Fruit fly (Drosophila melanogaster) whole organism, wandering third instar larva: ENCODE data around the gene CG3081.

Source experiments
- Abd-B ChIP-seq: fragments of >200 bp; optimal IDR thresholded peaks from 2 replicates; lab custom pipeline; 2017; ENCODE audit warnings: missing biosample characterization, missing genetic modification characterization
- CG32264 ChIP-seq: fragments of 200-800 bp; sonication (Bioruptor generic); optimal IDR thresholded peaks from 2 replicates; lab custom pipeline; 2016; ENCODE audit warnings: missing biosample characterization, missing genetic modification characterization
- CG9705 ChIP-seq: fragments of 200-800 bp; sonication (Bioruptor generic); optimal IDR thresholded peaks from 2 replicates; lab custom pipeline; 2018; ENCODE audit warnings: missing biosample characterization, mild to moderate bottlenecking, missing genetic modification characterization
- CrebA ChIP-seq: fragments of 200-800 bp; sonication (Bioruptor generic); optimal IDR thresholded peaks from 2 replicates; lab custom pipeline; 2016; ENCODE audit warnings: missing biosample characterization, mild to moderate bottlenecking, missing genetic modification characterization, borderline replicate concordance
- Dfd ChIP-seq: fragments of >200 bp; optimal IDR thresholded peaks from 2 replicates; lab custom pipeline; 2017; ENCODE audit warnings: missing biosample characterization, missing genetic modification characterization
- Dif ChIP-seq: fragments of 200-275, 200-300 bp; sonication (Bioruptor generic); optimal IDR thresholded peaks from 2 replicates; lab custom pipeline; 2018; ENCODE audit warnings: missing biosample characterization, missing genetic modification characterization; ENCODE audit not compliant: partially characterized antibody
- GATAd ChIP-seq: sonication (Bioruptor generic); optimal IDR thresholded peaks from 2 replicates; lab custom pipeline; 2016; ENCODE audit warnings: missing biosample characterization, missing genetic modification characterization
- HLH106 ChIP-seq: fragments of 200-800 bp; optimal IDR thresholded peaks from 3 replicates; lab custom pipeline; 2019; ENCODE audit warnings: missing biosample characterization, mild to moderate bottlenecking, missing genetic modification characterization, moderate library complexity
- Hnf4 ChIP-seq: fragments of 200-800 bp; sonication (Bioruptor generic); optimal IDR thresholded peaks from 2 replicates; lab custom pipeline; 2016; ENCODE audit warnings: missing biosample characterization, mild to moderate bottlenecking, missing genetic modification characterization
- Hr78 ChIP-seq: fragments of >200 bp; optimal IDR thresholded peaks from 2 replicates; lab custom pipeline; 2017; ENCODE audit warnings: missing biosample characterization, missing genetic modification characterization
- Hr83 ChIP-seq: fragments of 200-300 bp; sonication (Bioruptor generic); optimal IDR thresholded peaks from 2 replicates; lab custom pipeline; 2016; ENCODE audit warnings: missing biosample characterization, mild to moderate bottlenecking, missing genetic modification characterization, moderate library complexity; ENCODE audit not compliant: poor library complexity, severe bottlenecking
- Jra ChIP-seq: sonication (Bioruptor generic); optimal IDR thresholded peaks from 2 replicates; lab custom pipeline; 2016; ENCODE audit warnings: missing biosample characterization, missing genetic modification characterization
- Mio ChIP-seq: sonication (Bioruptor generic); optimal IDR thresholded peaks from 2 replicates; lab custom pipeline; 2016; ENCODE audit warnings: missing biosample characterization, missing genetic modification characterization
- Myc ChIP-seq: fragments of >200 bp; optimal IDR thresholded peaks from 2 replicates; lab custom pipeline; 2017
- N ChIP-seq: fragments of >200 bp; optimal IDR thresholded peaks from 2 replicates; lab custom pipeline; 2018; ENCODE audit warnings: missing biosample characterization, missing external identifiers, missing genetic modification characterization
- OdsH ChIP-seq: fragments of 200-800 bp; sonication (Bioruptor generic); optimal IDR thresholded peaks from 2 replicates; lab custom pipeline; 2016; ENCODE audit warnings: missing biosample characterization, mild to moderate bottlenecking, missing genetic modification characterization
- Rel ChIP-seq, 2 experiments: fragments of 200-800 bp; sonication (Bioruptor generic) in 1 of 2; optimal IDR thresholded peaks; 2 replicates in 1 of 2; 3 replicates in 1 of 2; lab custom pipeline; 2016 to 2019; ENCODE audit warnings: mild to moderate bottlenecking in 2 of 2, missing biosample characterization in 2 of 2, missing genetic modification characterization in 2 of 2, moderate library complexity in 1 of 2
- Sp1 ChIP-seq: fragments of 200-800 bp; sonication (Bioruptor generic); optimal IDR thresholded peaks from 3 replicates; lab custom pipeline; 2019; ENCODE audit warnings: missing biosample characterization, mild to moderate bottlenecking, missing genetic modification characterization, moderate library complexity
- Vsx2 ChIP-seq: fragments of 200-300, 225-300 bp; sonication (Bioruptor generic); optimal IDR thresholded peaks from 2 replicates; lab custom pipeline; 2018; ENCODE audit warnings: missing biosample characterization, missing genetic modification characterization; ENCODE audit not compliant: partially characterized antibody
- br ChIP-seq: fragments of 200-800 bp; sonication (Bioruptor generic); optimal IDR thresholded peaks from 2 replicates; lab custom pipeline; 2016; ENCODE audit warnings: missing biosample characterization, missing genetic modification characterization
- brk ChIP-seq: fragments of 200-800 bp; sonication (Bioruptor generic); optimal IDR thresholded peaks from 2 replicates; lab custom pipeline; 2016; ENCODE audit warnings: missing biosample characterization, mild to moderate bottlenecking, missing genetic modification characterization
- dl ChIP-seq, 2 experiments: fragments of 175-275, 200-275 bp in 1 of 2; fragments of 200-275 bp in 1 of 2; sonication (Bioruptor generic); optimal IDR thresholded peaks; lab custom pipeline; 2018; ENCODE audit warnings: mild to moderate bottlenecking in 2 of 2, missing biosample characterization in 2 of 2, missing genetic modification characterization in 2 of 2, moderate library complexity in 2 of 2; ENCODE audit not compliant: partially characterized antibody in 2 of 2, insufficient read depth in 1 of 2
- dmrt93B ChIP-seq: fragments of 200-800 bp; sonication (Bioruptor generic); optimal IDR thresholded peaks from 2 replicates; lab custom pipeline; 2018; ENCODE audit warnings: missing biosample characterization, mild to moderate bottlenecking, missing genetic modification characterization
- dsf ChIP-seq: sonication (Bioruptor generic); optimal IDR thresholded peaks from 2 replicates; lab custom pipeline; 2016; ENCODE audit warnings: missing biosample characterization, missing genetic modification characterization, borderline replicate concordance
- ey ChIP-seq: fragments of 200-800 bp; sonication (Bioruptor generic); optimal IDR thresholded peaks from 2 replicates; lab custom pipeline; 2016; ENCODE audit warnings: missing biosample characterization, missing genetic modification characterization
- foxo ChIP-seq, 2 experiments: fragments of 200-800 bp; sonication (Bioruptor generic); optimal IDR thresholded peaks; 2 replicates in 1 of 2; 3 replicates in 1 of 2; lab custom pipeline; 2016 to 2017; ENCODE audit warnings: missing biosample characterization in 2 of 2, missing genetic modification characterization in 2 of 2
- fru ChIP-seq: fragments of 200-800 bp; sonication (Bioruptor generic); optimal IDR thresholded peaks from 3 replicates; lab custom pipeline; 2016; ENCODE audit warnings: missing biosample characterization, mild to moderate bottlenecking, missing genetic modification characterization
- h ChIP-seq: fragments of 200-800 bp; sonication (Bioruptor generic); optimal IDR thresholded peaks from 3 replicates; lab custom pipeline; 2016; ENCODE audit warnings: missing biosample characterization, mild to moderate bottlenecking, missing genetic modification characterization
- jim ChIP-seq: fragments of 175-275, 200-325 bp; sonication (Bioruptor generic); optimal IDR thresholded peaks from 2 replicates; lab custom pipeline; 2016; ENCODE audit warnings: missing biosample characterization, mild to moderate bottlenecking, missing genetic modification characterization
- lola ChIP-seq: fragments of >200 bp; optimal IDR thresholded peaks from 2 replicates; lab custom pipeline; 2017; ENCODE audit warnings: missing biosample characterization, missing genetic modification characterization
- pan ChIP-seq: fragments of >200 bp; optimal IDR thresholded peaks from 2 replicates; lab custom pipeline; 2017
- psq ChIP-seq: fragments of 200-800 bp; sonication (Bioruptor generic); optimal IDR thresholded peaks from 3 replicates; lab custom pipeline; 2017; ENCODE audit warnings: missing biosample characterization, mild to moderate bottlenecking, missing genetic modification characterization, moderate library complexity
- rgr ChIP-seq: fragments of 200-800 bp; sonication (Bioruptor generic); optimal IDR thresholded peaks from 3 replicates; lab custom pipeline; 2016; ENCODE audit warnings: missing biosample characterization, mild to moderate bottlenecking, missing genetic modification characterization
- sage ChIP-seq: fragments of 200-800 bp; sonication (Bioruptor generic); optimal IDR thresholded peaks from 2 replicates; lab custom pipeline; 2016; ENCODE audit warnings: missing biosample characterization, mild to moderate bottlenecking, missing genetic modification characterization
- sv ChIP-seq: fragments of 200-800 bp; sonication (Bioruptor generic); optimal IDR thresholded peaks from 3 replicates; lab custom pipeline; 2016; ENCODE audit warnings: missing biosample characterization, missing genetic modification characterization
- tai ChIP-seq: sonication (Bioruptor generic); optimal IDR thresholded peaks from 2 replicates; lab custom pipeline; 2016; ENCODE audit warnings: missing biosample characterization, missing genetic modification characterization
- usp ChIP-seq: fragments of >200 bp; optimal IDR thresholded peaks from 2 replicates; lab custom pipeline; 2017; ENCODE audit warnings: missing biosample characterization, missing genetic modification characterization
- woc ChIP-seq: sonication (Bioruptor generic); optimal IDR thresholded peaks from 2 replicates; lab custom pipeline; 2016; ENCODE audit warnings: missing biosample characterization, mild to moderate bottlenecking, missing genetic modification characterization

The CG3081 gene

dm6 chrX:4687778-4688399 is 44.1 kb upstream of the CG3081 start, which contains the start of gene ctp:
Gene ctp (plus strand): TSS chrX:4687800.
- TF ChIP-seq CG32264 (GFP tag; lab: Kevin White, UChicago) (peak; percentile 30), Hnf4 (GFP tag; lab: Kevin White, UChicago) (peak; percentile 58), Dfd (GFP tag; lab: Kevin White, UChicago) (no peak), Myc (peak; percentile 75), Mio (GFP tag; lab: Kevin White, UChicago) (no peak), rgr (GFP tag; lab: Kevin White, UChicago) (peak; percentile 52), woc (GFP tag; lab: Kevin White, UChicago) (peak; percentile 82), ey (GFP tag; lab: Kevin White, UChicago) (peak; percentile 52), pan (no peak), CG9705 (GFP tag; lab: Kevin White, UChicago) (peak; percentile 14), usp (no peak), dl (GFP tag; optimal IDR thresholded peaks at IDR 0.05; lab: Kevin White, UChicago; ENCODE audit: insufficient read depth in 1 of 2, partially characterized antibody in 2 of 2) (peak in 1 of 2 experiments; percentile 40), fru (GFP tag; lab: Kevin White, UChicago) (peak; percentile 54), Jra (GFP tag; lab: Kevin White, UChicago) (peak; percentile 77), h (GFP tag; lab: Kevin White, UChicago) (peak; percentile 63), lola (no peak), psq (GFP tag; lab: Kevin White, UChicago) (peak; percentile 20), GATAd (GFP tag; lab: Kevin White, UChicago) (no peak), dsf (GFP tag; lab: Kevin White, UChicago) (no peak), N (GFP tag; lab: Kevin White, UChicago) (no peak), tai (GFP tag; lab: Kevin White, UChicago) (peak; percentile 65), foxo (GFP tag; optimal IDR thresholded peaks at IDR 0.05; lab: Kevin White, UChicago) (peak in 1 of 2 experiments; percentile 60), HLH106 (tag; lab: Kevin White, UChicago) (peak; percentile 46), Sp1 (GFP tag; lab: Kevin White, UChicago) (peak; percentile 59), Dif (GFP tag; lab: Kevin White, UChicago) (peak; percentile 76), Abd-B (GFP tag; lab: Kevin White, UChicago) (no peak), sv (peak; percentile 12), Hr78 (no peak), br (GFP tag; lab: Kevin White, UChicago) (peak; percentile 65), dmrt93B (GFP tag; lab: Kevin White, UChicago) (no peak), Hr83 (GFP tag; lab: Kevin White, UChicago) (peak; percentile 67), Vsx2 (GFP tag; lab: Kevin White, UChicago) (no peak), OdsH (GFP tag; lab: Kevin White, UChicago) (peak; percentile 19), sage (GFP tag; lab: Kevin White, UChicago) (no peak), Rel (GFP tag; optimal IDR thresholded peaks at IDR 0.05; lab: Kevin White, UChicago) (peak; percentile 38), Rel (tag; optimal IDR thresholded peaks at IDR 0.05; lab: Kevin White, UChicago) (peak; percentile 98), CrebA (GFP tag; lab: Kevin White, UChicago) (no peak), jim (GFP tag; lab: Kevin White, UChicago) (no peak), brk (GFP tag; lab: Kevin White, UChicago) (no peak)

dm6 chrX:4686723-4687122 is 42.9 kb upstream of the CG3081 start, which contains the start of gene Pp2C1:
Gene Pp2C1 (minus strand): TSS chrX:4686903.
- TF ChIP-seq Hnf4 (GFP tag; lab: Kevin White, UChicago) (peak; percentile 31), Hr83 (GFP tag; lab: Kevin White, UChicago) (peak; percentile 24), woc (GFP tag; lab: Kevin White, UChicago) (peak; percentile 21), CG9705 (GFP tag; lab: Kevin White, UChicago) (no peak), Rel (GFP tag; optimal IDR thresholded peaks at IDR 0.05; lab: Kevin White, UChicago) (no peak), Rel (tag; optimal IDR thresholded peaks at IDR 0.05; lab: Kevin White, UChicago) (peak; percentile 39)
